Worm (Caenorhabditis elegans): ENCODE data around the gene C50B6.3.

C50B6.3 gene

DNA sequence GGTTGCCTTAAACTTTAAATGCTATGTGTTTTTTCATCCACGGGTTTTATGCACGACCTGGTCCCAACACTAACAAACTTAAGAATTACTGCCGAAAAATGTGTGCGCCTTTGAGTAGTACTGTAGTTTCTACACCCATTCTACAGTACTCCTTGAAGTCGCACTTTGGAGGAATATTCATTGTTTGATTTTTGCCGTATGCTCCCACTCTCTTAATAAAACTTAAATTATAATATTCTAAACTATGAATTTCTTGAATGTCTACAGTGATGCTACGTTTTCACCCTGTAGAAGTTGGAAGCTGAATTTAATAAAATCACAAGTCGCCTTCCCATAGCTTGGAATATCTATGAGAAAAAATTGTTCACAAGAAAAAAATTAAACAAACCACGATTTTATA lies 3.6 kb upstream of the C50B6.3 start:
- TF ChIP-seq sea-2 (GFP tag; optimal IDR thresholded peaks at IDR 0.05) (no peak), nhr-25 (tag; optimal IDR thresholded peaks at IDR 0.05) (no peak), aly-2 (tag; optimal IDR thresholded peaks at IDR 0.05) (no peak), unc-39 (tag; optimal IDR thresholded peaks at IDR 0.05) (no peak), lsy-12 (tag; optimal IDR thresholded peaks at IDR 0.05) (no peak)

DNA sequence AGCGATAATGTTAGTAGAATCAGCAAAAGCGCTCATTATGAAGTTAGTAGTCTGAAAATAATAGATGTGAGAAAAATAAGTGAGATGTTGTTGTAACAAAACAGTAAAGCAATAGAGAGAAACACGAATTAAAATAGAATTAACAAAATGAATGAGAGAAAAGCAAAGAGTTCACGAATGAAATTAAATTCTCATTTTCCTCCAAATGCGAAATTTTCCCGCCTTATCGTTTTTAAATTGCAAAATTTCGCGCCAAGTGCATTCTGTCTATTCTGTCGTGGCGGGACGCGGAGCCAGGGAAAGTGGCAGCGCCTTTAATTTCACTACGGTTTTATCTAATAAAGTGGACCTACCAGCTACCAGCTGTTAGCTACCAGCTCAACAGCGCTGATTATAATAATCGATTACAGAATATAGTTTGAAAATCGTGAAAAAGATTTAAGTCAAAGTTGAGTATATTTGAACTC lies 1.1 kb upstream of the C50B6.3 start, which contains the start of gene nasp-2:
TSS of gene nasp-2 (minus strand) at position 51 of the 467 bp plus-strand sequence.
- TF ChIP-seq mdl-1 (tag; optimal IDR thresholded peaks at IDR 0.05) (no peak), hmg-11 (tag; optimal IDR thresholded peaks at IDR 0.05) (no peak), lin-15B (tag; optimal IDR thresholded peaks at IDR 0.05) (peak; percentile 44), ceh-9 (tag; optimal IDR thresholded peaks at IDR 0.05) (no peak), nhr-43 (tag; optimal IDR thresholded peaks at IDR 0.05; ENCODE audit: poor library complexity, severe bottlenecking) (peak; percentile 3), unc-62 (GFP tag; optimal IDR thresholded peaks at IDR 0.05) (no peak), nhr-23 (tag; optimal IDR thresholded peaks at IDR 0.05) (no peak), pha-4 (tag; optimal IDR thresholded peaks at IDR 0.05) (peak; percentile 37), elt-2 (tag; optimal IDR thresholded peaks at IDR 0.05) (peak; percentile 20)

DNA sequence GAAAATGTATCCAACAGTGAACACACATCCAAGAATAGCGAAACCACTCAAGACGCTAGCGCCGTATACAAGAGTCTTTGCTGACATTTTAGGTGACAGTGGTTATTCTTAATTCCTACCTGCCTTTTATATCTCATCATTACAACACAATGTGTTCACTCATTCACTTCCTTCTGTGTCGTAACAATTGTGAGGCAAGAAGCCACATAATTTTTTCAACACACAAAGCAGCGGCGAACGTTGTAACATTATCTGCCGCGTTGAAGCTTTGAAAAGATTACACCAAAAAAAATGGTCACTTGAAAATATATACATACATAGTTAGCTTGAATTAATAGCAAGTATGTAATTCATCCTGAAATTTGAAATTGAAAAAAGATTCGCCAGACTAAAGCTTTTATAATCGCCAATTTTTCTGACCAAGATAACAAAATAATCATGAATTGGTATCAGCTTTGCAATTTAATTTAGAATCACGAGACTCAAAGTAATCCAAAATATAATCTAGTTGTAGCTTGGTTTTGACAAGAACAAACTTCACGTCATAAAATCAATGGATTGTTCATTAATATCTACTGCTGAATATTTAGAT lies 4.6 kb downstream of the C50B6.3 start, which contains the start of the genes col-161 and srh-18:
TSS of gene col-161 (minus strand) at position 101 of the 592 bp plus-strand sequence.
TSS of gene srh-18 (plus strand) at position 542 of the 592 bp plus-strand sequence.
- TF ChIP-seq nhr-25 (tag; optimal IDR thresholded peaks at IDR 0.05) (peak; percentile 10), eor-1 (tag; optimal IDR thresholded peaks at IDR 0.05) (no peak), elt-2 (tag; optimal IDR thresholded peaks at IDR 0.05) (no peak)

DNA sequence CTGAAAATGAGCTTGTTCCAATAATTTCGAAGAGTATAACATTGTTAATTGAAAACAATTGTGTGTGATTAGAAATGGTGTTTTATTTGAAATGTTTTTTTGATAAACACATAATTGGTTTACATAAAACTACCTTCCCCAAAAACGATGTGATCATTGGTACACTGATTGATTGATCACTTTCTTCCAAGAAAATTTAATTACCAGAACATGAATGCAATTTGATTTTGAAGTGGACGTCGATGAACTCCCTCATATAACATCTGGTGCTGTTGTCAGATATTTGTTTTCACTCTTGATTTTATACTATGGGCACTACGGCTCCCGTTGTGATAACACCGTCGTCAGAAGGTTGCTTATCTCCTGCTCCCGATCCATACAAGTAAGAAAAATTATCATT lies 7.3 kb downstream of the C50B6.3 start, which contains the start of gene srh-15:
TSS of gene srh-15 (plus strand) at position 301 of the 400 bp plus-strand sequence.
- TF ChIP-seq R02D3.7 (tag; optimal IDR thresholded peaks at IDR 0.05) (no peak), nhr-11 (tag; optimal IDR thresholded peaks at IDR 0.05) (no peak), ceh-9 (tag; optimal IDR thresholded peaks at IDR 0.05) (no peak), ztf-4 (tag; optimal IDR thresholded peaks at IDR 0.05) (no peak), nhr-43 (tag; optimal IDR thresholded peaks at IDR 0.05; ENCODE audit: poor library complexity, severe bottlenecking) (no peak), lsy-12 (tag; optimal IDR thresholded peaks at IDR 0.05) (no peak), nhr-12 (tag; optimal IDR thresholded peaks at IDR 0.05) (no peak), ceh-28 (tag; optimal IDR thresholded peaks at IDR 0.05) (no peak), pqm-1 (tag; optimal IDR thresholded peaks at IDR 0.05) (no peak), eor-1 (tag; optimal IDR thresholded peaks at IDR 0.05) (no peak), nfya-1 (tag; optimal IDR thresholded peaks at IDR 0.05; ENCODE audit: insufficient read depth) (no peak), hmg-11 (tag; optimal IDR thresholded peaks at IDR 0.05) (no peak), elt-3 (tag; optimal IDR thresholded peaks at IDR 0.05) (no peak), egl-5 (tag; optimal IDR thresholded peaks at IDR 0.05) (no peak), skn-1 (tag; optimal IDR thresholded peaks at IDR 0.05) (no peak), zag-1 (tag; optimal IDR thresholded peaks at IDR 0.05) (no peak), mdl-1 (tag; optimal IDR thresholded peaks at IDR 0.05) (no peak), ZK546.5 (tag; optimal IDR thresholded peaks at IDR 0.05) (no peak), fkh-2 (tag; optimal IDR thresholded peaks at IDR 0.05) (no peak)

DNA sequence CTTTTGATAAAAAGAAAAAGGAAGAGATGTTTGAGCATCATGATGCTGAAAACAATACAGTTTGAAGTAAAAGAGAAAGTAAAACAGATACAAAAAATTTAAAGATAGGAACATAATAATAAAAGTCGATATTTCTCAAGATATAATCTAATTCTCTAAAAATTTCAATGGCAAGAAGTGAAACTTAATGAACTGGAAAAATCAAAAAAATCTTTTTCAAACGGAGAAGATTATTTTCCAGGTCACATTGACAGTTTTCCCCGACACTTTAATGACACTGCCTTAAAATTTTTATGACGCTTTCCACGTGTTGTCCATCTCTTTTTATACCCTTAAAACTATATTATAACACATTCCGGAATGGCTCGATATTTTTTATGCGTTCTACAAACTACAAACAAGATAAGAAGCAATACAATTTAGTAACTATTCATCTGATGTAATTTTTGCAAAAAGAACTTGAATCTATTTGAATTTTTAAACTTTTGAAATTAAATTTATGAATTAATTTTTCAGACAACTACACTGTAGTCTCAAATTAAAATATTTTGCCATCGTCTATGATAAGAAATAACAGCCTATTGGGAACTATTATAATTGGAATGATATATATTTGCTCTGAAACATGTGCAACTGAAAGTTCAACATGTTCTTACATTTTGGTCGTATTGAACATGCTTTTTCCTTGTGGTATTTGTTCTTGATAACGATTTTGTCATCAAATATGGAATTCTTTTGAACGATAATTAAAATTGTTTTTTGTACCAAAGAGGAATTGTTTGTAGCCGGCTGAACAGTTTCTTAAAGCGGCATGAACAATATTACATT lies 11.8 kb downstream of the C50B6.3 start, which contains the start of gene C50B6.7:
TSS of gene C50B6.7 (minus strand) at position 51 of the 828 bp plus-strand sequence.
- no peak for TF ChIP-seq ama-1 (optimal IDR thresholded peaks at IDR 0.05)
- peak; percentile 75 for TF ChIP-seq pqm-1 (tag; optimal IDR thresholded peaks at IDR 0.05)
- TF ChIP-seq nhr-77 (tag; optimal IDR thresholded peaks at IDR 0.05) = no peak
- TF ChIP-seq elt-2 (tag; optimal IDR thresholded peaks at IDR 0.05) = peak; percentile 58
